Worm (Caenorhabditis elegans) whole organism, early embryonic: ENCODE measurements around the gene srg-64.

Source experiments
- B0310.2 ChIP-seq: sonication (generic microtip); optimal IDR thresholded peaks from 2 replicates; lab custom pipeline; 2016; ENCODE audit warnings: mild to moderate bottlenecking, missing genetic modification characterization, missing compliant biosample characterization
- F13C5.2 ChIP-seq: sonication (generic microtip); optimal IDR thresholded peaks from 2 replicates; lab custom pipeline; 2017; ENCODE audit warnings: mild to moderate bottlenecking, missing genetic modification characterization, inconsistent platforms, missing compliant biosample characterization
- aly-1 ChIP-seq: sonication (generic microtip); optimal IDR thresholded peaks from 2 replicates; lab custom pipeline; 2016; ENCODE audit warnings: missing genetic modification characterization, missing compliant biosample characterization
- ama-1 ChIP-seq: fragments of 150-350 bp; optimal IDR thresholded peaks from 2 replicates; lab custom pipeline; 2014
- ceh-13 ChIP-seq: fragments of 200-800 bp; sonication (Bioruptor generic); optimal IDR thresholded peaks from 2 replicates; lab custom pipeline; 2018; ENCODE audit warnings: mild to moderate bottlenecking, missing genetic modification characterization, missing compliant biosample characterization
- ceh-36 ChIP-seq: sonication (generic microtip); optimal IDR thresholded peaks from 2 replicates; lab custom pipeline; 2016; ENCODE audit warnings: missing genetic modification characterization, inconsistent platforms, missing compliant biosample characterization
- ets-7 ChIP-seq: sonication (generic microtip); optimal IDR thresholded peaks from 2 replicates; lab custom pipeline; 2016; ENCODE audit warnings: missing genotype, missing genetic modification characterization, missing compliant biosample characterization
- flt-1 ChIP-seq: fragments of 200-800 bp; sonication (Bioruptor generic); IDR thresholded peaks from 2 replicates; pipeline ENCODE4 v1.3.6; 2022; ENCODE audit warnings: missing genetic modification characterization, missing compliant biosample characterization
- hmbx-1 ChIP-seq: sonication (generic microtip); optimal IDR thresholded peaks from 2 replicates; lab custom pipeline; 2016; ENCODE audit warnings: mild to moderate bottlenecking, missing genetic modification characterization, missing compliant biosample characterization
- hmg-4 ChIP-seq: fragments of 200-800 bp; sonication (Bioruptor generic); optimal IDR thresholded peaks from 2 replicates; lab custom pipeline; 2018; ENCODE audit warnings: mild to moderate bottlenecking, missing genetic modification characterization, missing compliant biosample characterization
- hnd-1 ChIP-seq: sonication (generic microtip); optimal IDR thresholded peaks from 2 replicates; lab custom pipeline; 2016; ENCODE audit warnings: missing genetic modification characterization, missing compliant biosample characterization
- pes-1 ChIP-seq: fragments of 200-800 bp; sonication (Bioruptor generic); IDR thresholded peaks from 2 replicates; pipeline ENCODE4 v1.3.6; 2022; ENCODE audit warnings: missing genetic modification reagents, missing genetic modification characterization, missing compliant biosample characterization
- scrt-1 ChIP-seq: fragments of 200-800 bp; sonication (Bioruptor generic); IDR thresholded peaks from 2 replicates; pipeline ENCODE4 v1.3.6; 2022; ENCODE audit warnings: missing genetic modification characterization, missing compliant biosample characterization
- tbx-11 ChIP-seq: fragments of 200-800 bp; sonication (Bioruptor generic); IDR thresholded peaks from 2 replicates; pipeline ENCODE4 v1.3.6; 2022; ENCODE audit warnings: missing genetic modification characterization, missing compliant biosample characterization
- tbx-37 ChIP-seq: fragments of 200-800 bp; sonication (Bioruptor generic); conservative IDR thresholded peaks from 2 replicates; pipeline ENCODE4 v1.3.6; 2022; ENCODE audit warnings: missing genetic modification reagents, missing genetic modification characterization, missing compliant biosample characterization
- tra-4 ChIP-seq: sonication (generic microtip); optimal IDR thresholded peaks from 2 replicates; lab custom pipeline; 2017; ENCODE audit warnings: missing genetic modification characterization, missing compliant biosample characterization

The srg-64 gene

ce11 chrX:15689244-15689643 lies 51.2 kb downstream of the srg-64 start, which contains the start of gene C03H12.1:
TSS of gene C03H12.1 (plus strand) at chrX:15689449.
- TF ChIP-seq hmg-4 (GFP tag; lab: Kevin White, UChicago) = no peak
- TF ChIP-seq ets-7 (tag; lab: Kevin White, UChicago) = no peak
- no peak for TF ChIP-seq ama-1 (lab: Kevin White, UChicago)
- TF ChIP-seq aly-1 (tag; lab: Kevin White, UChicago) = no peak
- no peak for TF ChIP-seq scrt-1 (GFP tag; lab: Robert Waterston, UW)
- TF ChIP-seq F13C5.2 (tag; lab: Kevin White, UChicago) = no peak
- TF ChIP-seq pes-1 (GFP tag; lab: Robert Waterston, UW) = no peak
- no peak for TF ChIP-seq ceh-13 (GFP tag; lab: Kevin White, UChicago)
- TF ChIP-seq flt-1 (GFP tag; lab: Robert Waterston, UW) = no peak
- TF ChIP-seq tra-4 (tag; lab: Kevin White, UChicago) = no peak
- no peak for TF ChIP-seq hnd-1
- no peak for TF ChIP-seq tbx-37 (GFP tag; lab: Robert Waterston, UW)
- TF ChIP-seq tbx-11 (GFP tag; lab: Robert Waterston, UW) = no peak
- TF ChIP-seq B0310.2 (tag; lab: Kevin White, UChicago) = no peak
- no peak for TF ChIP-seq ceh-36
- no peak for TF ChIP-seq hmbx-1
